Worm (Caenorhabditis elegans) whole organism, L1 larva: Measurements from ENCODE around the gene T05A7.6.

Experiments
- F16B12.6 ChIP-seq: fragments of 150-350 bp; optimal IDR thresholded peaks from 2 replicates; lab custom pipeline; 2014; ENCODE audit warnings: missing biosample characterization, missing genetic modification characterization
- Y116A8C.19 ChIP-seq: sonication (generic microtip); optimal IDR thresholded peaks from 2 replicates; lab custom pipeline; 2016; ENCODE audit warnings: missing compliant biosample characterization, missing genetic modification characterization, borderline replicate concordance
- ama-1 ChIP-seq: fragments of 150-350 bp; optimal IDR thresholded peaks from 2 replicates; lab custom pipeline; 2014
- blmp-1 ChIP-seq: fragments of 150-350 bp; optimal IDR thresholded peaks from 2 replicates; lab custom pipeline; 2014; ENCODE audit warnings: missing biosample characterization, missing genetic modification characterization
- ceh-63 ChIP-seq: fragments of 200-800 bp; sonication (Bioruptor generic); optimal IDR thresholded peaks from 2 replicates; lab custom pipeline; 2018; ENCODE audit warnings: mild to moderate bottlenecking, missing genetic modification characterization, missing compliant biosample characterization
- ceh-82 ChIP-seq, 3 experiments: fragments of 150-350 bp in 1 of 3; sonication (generic microtip) in 2 of 3; optimal IDR thresholded peaks; 2 replicates each; lab custom pipeline; 2014 to 2017; ENCODE audit warnings: missing biosample characterization in 3 of 3, missing genetic modification characterization in 3 of 3
- ceh-90 ChIP-seq: sonication (generic microtip); optimal IDR thresholded peaks from 2 replicates; lab custom pipeline; 2016; ENCODE audit warnings: missing genetic modification characterization, missing compliant biosample characterization
- ces-1 ChIP-seq: fragments of 150-350 bp; optimal IDR thresholded peaks from 2 replicates; lab custom pipeline; 2014; ENCODE audit warnings: missing biosample characterization, missing genetic modification reagents, missing genetic modification characterization
- dpl-1 ChIP-seq, 3 experiments: fragments of 150-350 bp in 2 of 3; sonication (generic microtip) in 1 of 3; optimal IDR thresholded peaks; 2 replicates each; lab custom pipeline; 2014 to 2017; ENCODE audit warnings: missing biosample characterization in 3 of 3, missing genetic modification characterization in 3 of 3, missing genetic modification reagents in 3 of 3
- dsc-1 ChIP-seq: sonication (generic microtip); optimal IDR thresholded peaks from 2 replicates; lab custom pipeline; 2016; ENCODE audit warnings: mild to moderate bottlenecking, missing genetic modification characterization, missing compliant biosample characterization
- efl-1 ChIP-seq, 4 experiments: fragments of 150-350 bp; optimal IDR thresholded peaks in 3 of 4; peaks in 1 of 4; 1 replicate in 1 of 4; 2 replicates in 3 of 4; lab custom pipeline; 2014; ENCODE audit warnings: missing biosample characterization in 2 of 4, missing genetic modification characterization in 2 of 4, missing genetic modification reagents in 2 of 4
- elt-2 ChIP-seq: sonication (generic microtip); optimal IDR thresholded peaks from 2 replicates; lab custom pipeline; 2016; ENCODE audit warnings: missing genetic modification characterization, mild to moderate bottlenecking, inconsistent platforms, missing compliant biosample characterization, missing genetic modification reagents
- ets-5 ChIP-seq: fragments of 200-800 bp; sonication (Bioruptor generic); IDR thresholded peaks from 2 replicates; pipeline ENCODE4 v1.3.6; 2022; ENCODE audit warnings: missing genetic modification characterization, missing compliant biosample characterization
- fkh-10 ChIP-seq: sonication (generic microtip); optimal IDR thresholded peaks from 2 replicates; lab custom pipeline; 2017; ENCODE audit warnings: missing biosample characterization, missing genetic modification reagents, missing genetic modification characterization
- fos-1 ChIP-seq: fragments of 150-350 bp; optimal IDR thresholded peaks from 2 replicates; lab custom pipeline; 2014; ENCODE audit warnings: missing biosample characterization, missing genetic modification characterization
- hlh-17 ChIP-seq: fragments of 200-800 bp; sonication (Bioruptor generic); optimal IDR thresholded peaks from 2 replicates; lab custom pipeline; 2018; ENCODE audit warnings: missing genetic modification characterization, mild to moderate bottlenecking, missing compliant biosample characterization, moderate library complexity, borderline replicate concordance
- hlh-4 ChIP-seq: sonication (generic microtip); optimal IDR thresholded peaks from 2 replicates; lab custom pipeline; 2016; ENCODE audit warnings: mild to moderate bottlenecking, missing genetic modification characterization, missing compliant biosample characterization
- hpl-2 ChIP-seq: fragments of 150-350 bp; optimal IDR thresholded peaks from 2 replicates; lab custom pipeline; 2014; ENCODE audit warnings: missing biosample characterization, missing genetic modification reagents, missing genetic modification characterization
- jun-1 ChIP-seq: fragments of 150-350 bp; optimal IDR thresholded peaks from 2 replicates; lab custom pipeline; 2014; ENCODE audit warnings: missing biosample characterization, missing genetic modification reagents, missing genetic modification characterization
- lin-35 ChIP-seq, 2 experiments: fragments of 150-350 bp; optimal IDR thresholded peaks; 2 replicates each; lab custom pipeline; 2014; ENCODE audit warnings: missing biosample characterization in 2 of 2, missing genetic modification characterization in 2 of 2, missing genetic modification reagents in 2 of 2
- mdl-1 ChIP-seq, 2 experiments: fragments of 150-350 bp; optimal IDR thresholded peaks; 2 replicates each; lab custom pipeline; 2014 to 2017; ENCODE audit warnings: missing biosample characterization in 2 of 2, missing genetic modification characterization in 2 of 2, inconsistent platforms in 1 of 2
- nhr-11 ChIP-seq: fragments of 150-350 bp; optimal IDR thresholded peaks from 2 replicates; lab custom pipeline; 2014; ENCODE audit warnings: missing biosample characterization, missing genetic modification characterization
- nhr-19 ChIP-seq: fragments of 200-800 bp; sonication (Bioruptor generic); conservative IDR thresholded peaks from 2 replicates; pipeline ENCODE4 v1.3.6; 2022; ENCODE audit warnings: missing genetic modification characterization, missing compliant biosample characterization
- nhr-237 ChIP-seq: fragments of 150-350 bp; optimal IDR thresholded peaks from 2 replicates; lab custom pipeline; 2014; ENCODE audit warnings: missing biosample characterization, missing genetic modification characterization
- nhr-47 ChIP-seq: sonication (generic microtip); optimal IDR thresholded peaks from 2 replicates; lab custom pipeline; 2016; ENCODE audit warnings: mild to moderate bottlenecking, missing genetic modification characterization, moderate library complexity, missing compliant biosample characterization
- nhr-71 ChIP-seq: sonication (generic microtip); optimal IDR thresholded peaks from 2 replicates; lab custom pipeline; 2016; ENCODE audit warnings: mild to moderate bottlenecking, missing genetic modification characterization, moderate library complexity, missing compliant biosample characterization
- nhr-77 ChIP-seq: fragments of 150-350 bp; optimal IDR thresholded peaks from 2 replicates; lab custom pipeline; 2014; ENCODE audit warnings: missing biosample characterization, missing genetic modification characterization
- nhr-84 ChIP-seq: sonication (generic microtip); optimal IDR thresholded peaks from 2 replicates; lab custom pipeline; 2017; ENCODE audit warnings: missing biosample characterization, missing genetic modification characterization
- nhr-85 ChIP-seq: sonication (generic microtip); peaks from one replicate; lab custom pipeline; 2016; ENCODE audit warnings: missing genetic modification characterization, inconsistent platforms, missing compliant biosample characterization
- pqm-1 ChIP-seq: sonication (generic microtip); optimal IDR thresholded peaks from 3 replicates; lab custom pipeline; 2017; ENCODE audit warnings: missing biosample characterization, missing genetic modification characterization
- rnt-1 ChIP-seq: sonication (generic microtip); optimal IDR thresholded peaks from 2 replicates; lab custom pipeline; 2016; ENCODE audit warnings: mild to moderate bottlenecking, missing genetic modification characterization, moderate library complexity, missing compliant biosample characterization
- sox-4 ChIP-seq: sonication (generic microtip); optimal IDR thresholded peaks from 2 replicates; lab custom pipeline; 2016; ENCODE audit warnings: missing genetic modification characterization, missing compliant biosample characterization
- sptf-1 ChIP-seq: fragments of 150-350 bp; optimal IDR thresholded peaks from 2 replicates; lab custom pipeline; 2014; ENCODE audit warnings: missing biosample characterization, missing genetic modification characterization
- tbx-2 ChIP-seq: sonication (generic microtip); optimal IDR thresholded peaks from 2 replicates; lab custom pipeline; 2016; ENCODE audit warnings: missing genetic modification characterization, missing compliant biosample characterization
- tlp-1 ChIP-seq: fragments of 150-350 bp; optimal IDR thresholded peaks from 2 replicates; lab custom pipeline; 2014; ENCODE audit warnings: missing biosample characterization, missing genetic modification characterization
- unc-30 ChIP-seq: sonication (generic microtip); optimal IDR thresholded peaks from 2 replicates; lab custom pipeline; 2017; ENCODE audit warnings: missing biosample characterization, missing genetic modification characterization
- unc-98 ChIP-seq: fragments of 200-800 bp; sonication (Bioruptor generic); IDR thresholded peaks from 2 replicates; pipeline ENCODE4 v1.3.6; 2022; ENCODE audit warnings: missing genetic modification characterization, missing compliant biosample characterization
- vab-15 ChIP-seq: sonication (generic microtip); optimal IDR thresholded peaks from 2 replicates; lab custom pipeline; 2017; ENCODE audit warnings: missing genotype, mild to moderate bottlenecking, missing genetic modification characterization, missing compliant biosample characterization
- zip-4 ChIP-seq: fragments of 200-800 bp; sonication (Bioruptor generic); optimal IDR thresholded peaks from 2 replicates; lab custom pipeline; 2018; ENCODE audit warnings: mild to moderate bottlenecking, missing genetic modification characterization, moderate library complexity, missing compliant biosample characterization
- ztf-11 ChIP-seq, 2 experiments: sonication (generic microtip); optimal IDR thresholded peaks; 2 replicates each; lab custom pipeline; 2016 to 2017; ENCODE audit warnings: missing genetic modification characterization in 2 of 2, missing biosample characterization in 1 of 2, missing compliant biosample characterization in 1 of 2

Gene T05A7.6

ce11 chrII:4675481-4675880 is 3.9 kb upstream of the T05A7.6 start, which contains the start of gene T05A7.3:
T05A7.3 (plus strand) TSS chrII:4675781.
- TF ChIP-seq ces-1 (GFP tag; lab: Kevin White, UChicago): no peak
- TF ChIP-seq rnt-1 (tag; lab: Kevin White, UChicago): no peak
- TF ChIP-seq sox-4: no peak
- no peak for TF ChIP-seq nhr-47
- TF ChIP-seq blmp-1 (tag; lab: Kevin White, UChicago): no peak
- TF ChIP-seq tbx-2: no peak
- TF ChIP-seq ceh-90 (tag; lab: Kevin White, UChicago): no peak
- TF ChIP-seq dpl-1 (GFP tag; optimal IDR thresholded peaks at IDR 0.05; lab: Kevin White, UChicago): no peak
- no peak for TF ChIP-seq ceh-63 (GFP tag; lab: Kevin White, UChicago)
- no peak for TF ChIP-seq sptf-1 (tag; lab: Kevin White, UChicago)

- TF ChIP-seq lin-35 (GFP tag; optimal IDR thresholded peaks at IDR 0.05; lab: Kevin White, UChicago) (no peak), fos-1 (tag; lab: Kevin White, UChicago) (no peak), ets-5 (GFP tag; lab: Robert Waterston, UW) (no peak), elt-2 (tag; lab: Kevin White, UChicago) (peak; percentile 99), unc-30 (tag; lab: Kevin White, UChicago) (no peak), sox-4 (no peak), dsc-1 (no peak), Y116A8C.19 (no peak), zip-4 (no peak), vab-15 (tag; lab: Kevin White, UChicago) (no peak), fkh-10 (GFP tag; lab: Kevin White, UChicago) (no peak), sptf-1 (tag; lab: Kevin White, UChicago) (no peak), hpl-2 (GFP tag; lab: Kevin White, UChicago) (no peak), nhr-71 (tag; lab: Kevin White, UChicago) (no peak), nhr-11 (tag; lab: Kevin White, UChicago) (no peak), nhr-84 (no peak), unc-98 (GFP tag; lab: Robert Waterston, UW) (no peak), blmp-1 (tag; lab: Kevin White, UChicago) (no peak), ces-1 (GFP tag; lab: Kevin White, UChicago) (no peak), tlp-1 (tag; lab: Kevin White, UChicago) (peak; percentile 46), hlh-17 (GFP tag; lab: Kevin White, UChicago) (no peak), jun-1 (tag; lab: Kevin White, UChicago) (no peak), pqm-1 (tag; lab: Kevin White, UChicago) (peak; percentile 32), nhr-85 (no peak), F16B12.6 (tag; lab: Kevin White, UChicago) (no peak), hlh-4 (tag; lab: Kevin White, UChicago) (no peak)
These were observed 2.6 kb upstream of the T05A7.6 start for ce11 chrII:4674188-4674587.

ce11 chrII:4673670-4674069 is 2.1 kb upstream of the T05A7.6 start:
- no peak for TF ChIP-seq efl-1 (optimal IDR thresholded peaks at IDR 0.05; lab: Kevin White, UChicago)
- peak in 1 of 2 experiments; percentile 63 for TF ChIP-seq efl-1 (GFP tag; optimal IDR thresholded peaks at IDR 0.05 in 1 of 2; lab: Kevin White, UChicago)
- no peak for TF ChIP-seq nhr-237 (tag; lab: Kevin White, UChicago)
- TF ChIP-seq ama-1 (lab: Kevin White, UChicago): peak; percentile 55
- TF ChIP-seq, all 84 proteins: peak for 2

- TF ChIP-seq nhr-237 (tag; lab: Kevin White, UChicago) (no peak), nhr-19 (GFP tag; lab: Robert Waterston, UW) (no peak), mdl-1 (tag; optimal IDR thresholded peaks at IDR 0.05; lab: Kevin White, UChicago) (no peak), nhr-77 (no peak), ceh-82 (tag; optimal IDR thresholded peaks at IDR 0.05; lab: Kevin White, UChicago) (no peak), ztf-11 (tag; optimal IDR thresholded peaks at IDR 0.05; lab: Kevin White, UChicago) (no peak)
These were observed 1.6 kb upstream of the T05A7.6 start for ce11 chrII:4673242-4673641.
